Fruit fly (Drosophila melanogaster): ENCODE data around the gene Or85a.

Or85a gene

DNA sequence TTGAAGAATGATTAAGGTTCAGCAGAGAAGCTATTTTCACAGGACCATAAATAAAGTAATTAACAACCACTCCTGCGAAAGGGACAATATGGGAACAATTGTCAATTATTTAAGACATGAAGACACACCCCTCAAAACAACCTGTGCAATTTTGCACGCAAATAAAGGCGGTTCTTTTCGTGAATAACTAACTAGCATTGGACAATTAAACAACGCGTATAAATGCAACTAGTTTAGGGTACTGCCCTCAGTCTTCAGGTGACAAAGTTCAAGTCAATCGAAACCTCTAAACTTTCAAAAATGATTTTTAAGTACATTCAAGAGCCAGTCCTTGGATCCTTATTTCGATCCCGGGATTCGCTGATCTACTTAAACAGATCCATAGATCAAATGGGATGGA lies at the start of gene Or85a:
Or85a (plus strand) TSS at position 301 of the 400 bp plus-strand sequence.
- TF ChIP-seq dsf (GFP tag; optimal IDR thresholded peaks at IDR 0.05; ENCODE audit: borderline replicate concordance) = no peak

DNA sequence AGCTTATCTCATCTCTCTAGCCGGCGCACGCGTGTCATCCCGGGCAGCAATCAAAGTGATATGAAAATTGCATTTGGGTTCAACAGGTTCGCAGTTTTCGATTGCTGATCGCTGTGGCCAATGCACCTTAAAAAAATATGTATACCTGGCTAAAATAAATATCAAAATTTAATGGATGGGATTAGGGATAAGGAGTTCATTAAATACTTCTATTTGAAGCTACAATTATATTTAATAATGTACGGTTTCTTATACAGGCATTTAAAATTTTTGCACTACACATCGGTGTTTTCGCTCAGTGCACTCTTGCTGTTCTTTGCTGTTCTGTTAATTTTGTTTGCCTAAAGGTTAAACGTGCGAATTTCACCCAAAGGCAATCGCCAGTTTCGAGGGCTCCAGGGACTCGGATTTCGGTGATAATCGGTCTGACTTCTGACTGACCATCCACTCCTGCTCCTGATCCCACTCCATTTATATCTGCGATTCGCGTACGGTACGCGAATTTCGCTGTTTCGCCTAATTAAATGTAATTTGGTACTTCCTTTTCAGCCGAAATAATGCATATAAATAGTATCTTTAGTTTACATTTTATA lies 48.9 kb upstream of the Or85a start:
- TF ChIP-seq lola (GFP tag; optimal IDR thresholded peaks at IDR 0.05) = no peak
- peak; percentile 62 for TF ChIP-seq HLH106 (tag; optimal IDR thresholded peaks at IDR 0.05)
- TF ChIP-seq rgr (GFP tag; optimal IDR thresholded peaks at IDR 0.05) = peak; percentile 63
- TF ChIP-seq tai (GFP tag; optimal IDR thresholded peaks at IDR 0.05) = no peak
- peak; percentile 70 for TF ChIP-seq fru (GFP tag; optimal IDR thresholded peaks at IDR 0.05)
- no peak for TF ChIP-seq Vsx2 (GFP tag; optimal IDR thresholded peaks at IDR 0.05; ENCODE audit: partially characterized antibody)
- no peak for TF ChIP-seq CG9705 (GFP tag; optimal IDR thresholded peaks at IDR 0.05)
- no peak for TF ChIP-seq N (GFP tag; optimal IDR thresholded peaks at IDR 0.05)
- no peak for TF ChIP-seq Myc (optimal IDR thresholded peaks at IDR 0.05)
- TF ChIP-seq dl (GFP tag; optimal IDR thresholded peaks at IDR 0.05; ENCODE audit: insufficient read depth in 1 of 2, partially characterized antibody in 2 of 2) = no peak
- TF ChIP-seq jim (GFP tag; optimal IDR thresholded peaks at IDR 0.05) = no peak
- peak; percentile 10 for TF ChIP-seq Sp1 (GFP tag; optimal IDR thresholded peaks at IDR 0.05)
- TF ChIP-seq pan (optimal IDR thresholded peaks at IDR 0.05) = no peak
- no peak for TF ChIP-seq Hr78 (GFP tag; optimal IDR thresholded peaks at IDR 0.05)
- TF ChIP-seq CG32264 (GFP tag; optimal IDR thresholded peaks at IDR 0.05) = no peak
- peak; percentile 60 for TF ChIP-seq OdsH (GFP tag; optimal IDR thresholded peaks at IDR 0.05)
- no peak for TF ChIP-seq usp (GFP tag; optimal IDR thresholded peaks at IDR 0.05)
- TF ChIP-seq foxo (GFP tag; optimal IDR thresholded peaks at IDR 0.05) = peak in 1 of 2 experiments; percentile 69
- TF ChIP-seq Dfd (GFP tag; optimal IDR thresholded peaks at IDR 0.05) = no peak
- TF ChIP-seq dsf (GFP tag; optimal IDR thresholded peaks at IDR 0.05; ENCODE audit: borderline replicate concordance) = no peak
- TF ChIP-seq ey (GFP tag; optimal IDR thresholded peaks at IDR 0.05) = peak; percentile 65
- TF ChIP-seq GATAd (GFP tag; optimal IDR thresholded peaks at IDR 0.05) = no peak
- no peak for TF ChIP-seq Hr83 (GFP tag; optimal IDR thresholded peaks at IDR 0.05; ENCODE audit: poor library complexity, severe bottlenecking)
- TF ChIP-seq woc (GFP tag; optimal IDR thresholded peaks at IDR 0.05) = no peak
- no peak for TF ChIP-seq CrebA (GFP tag; optimal IDR thresholded peaks at IDR 0.05; ENCODE audit: borderline replicate concordance)
- TF ChIP-seq dmrt93B (GFP tag; optimal IDR thresholded peaks at IDR 0.05) = no peak
- no peak for TF ChIP-seq Rel (GFP tag; optimal IDR thresholded peaks at IDR 0.05)
- peak; percentile 23 for TF ChIP-seq Rel (tag; optimal IDR thresholded peaks at IDR 0.05)
- TF ChIP-seq psq (GFP tag; optimal IDR thresholded peaks at IDR 0.05) = peak; percentile 56
- no peak for TF ChIP-seq Dif (GFP tag; optimal IDR thresholded peaks at IDR 0.05; ENCODE audit: partially characterized antibody)
- TF ChIP-seq sv (GFP tag; optimal IDR thresholded peaks at IDR 0.05) = no peak
- no peak for TF ChIP-seq sage (GFP tag; optimal IDR thresholded peaks at IDR 0.05)
- TF ChIP-seq Abd-B (GFP tag; optimal IDR thresholded peaks at IDR 0.05) = no peak
- TF ChIP-seq brk (GFP tag; optimal IDR thresholded peaks at IDR 0.05) = no peak
- no peak for TF ChIP-seq Mio (GFP tag; optimal IDR thresholded peaks at IDR 0.05)
- no peak for TF ChIP-seq Jra (GFP tag; optimal IDR thresholded peaks at IDR 0.05)
- no peak for TF ChIP-seq Hnf4 (GFP tag; optimal IDR thresholded peaks at IDR 0.05)
- TF ChIP-seq br (GFP tag; optimal IDR thresholded peaks at IDR 0.05) = peak; percentile 71
- peak; percentile 79 for TF ChIP-seq h (GFP tag; optimal IDR thresholded peaks at IDR 0.05)

DNA sequence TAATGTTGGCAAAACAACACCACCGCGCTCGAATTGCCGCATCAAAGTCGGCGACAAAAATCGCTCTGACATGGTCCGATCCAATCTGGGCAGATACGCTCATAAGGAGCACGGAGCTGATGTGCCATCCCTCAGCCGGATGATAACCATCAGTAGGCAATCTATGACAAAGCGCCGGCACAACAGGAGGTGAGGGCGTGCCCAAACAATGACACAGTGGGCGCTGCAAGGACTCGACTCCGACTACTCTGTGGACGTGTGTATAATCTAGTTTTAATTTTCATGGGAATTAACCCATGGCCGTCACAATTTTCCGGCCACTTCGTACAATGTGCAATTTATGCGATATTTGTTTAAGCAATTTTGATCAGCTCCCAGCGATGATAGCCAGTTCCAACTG lies 46.5 kb upstream of the Or85a start:
- no peak for TF ChIP-seq CG9705 (GFP tag; optimal IDR thresholded peaks at IDR 0.05)
- TF ChIP-seq Hr78 (GFP tag; optimal IDR thresholded peaks at IDR 0.05) = no peak
- TF ChIP-seq pan (optimal IDR thresholded peaks at IDR 0.05) = no peak
- TF ChIP-seq woc (GFP tag; optimal IDR thresholded peaks at IDR 0.05) = no peak
- no peak for TF ChIP-seq Sp1 (GFP tag; optimal IDR thresholded peaks at IDR 0.05)
- TF ChIP-seq Hr83 (GFP tag; optimal IDR thresholded peaks at IDR 0.05; ENCODE audit: poor library complexity, severe bottlenecking) = no peak
- TF ChIP-seq N (GFP tag; optimal IDR thresholded peaks at IDR 0.05) = no peak
- TF ChIP-seq h (GFP tag; optimal IDR thresholded peaks at IDR 0.05) = no peak
- no peak for TF ChIP-seq Hnf4 (GFP tag; optimal IDR thresholded peaks at IDR 0.05)
- no peak for TF ChIP-seq dmrt93B (GFP tag; optimal IDR thresholded peaks at IDR 0.05)
